Fruit fly (Drosophila melanogaster) whole organism: ENCODE results near the gene CG9727.

Experiments
- CG8478 ChIP-seq: fragments of >200 bp; optimal IDR thresholded peaks from 2 replicates; lab custom pipeline; 2018; ENCODE audit warnings: inconsistent platforms
- Dll ChIP-seq: fragments of >200 bp; optimal IDR thresholded peaks from 2 replicates; lab custom pipeline; 2017
- EcR ChIP-seq, 2 experiments: fragments of >200 bp; optimal IDR thresholded peaks; 2 replicates each; lab custom pipeline; 2017; ENCODE audit warnings: missing biosample characterization in 2 of 2, missing genetic modification characterization in 2 of 2, missing genetic modification reagents in 2 of 2
- pan ChIP-seq: fragments of >200 bp; optimal IDR thresholded peaks from 2 replicates; lab custom pipeline; 2017
- psq ChIP-seq: fragments of >200 bp; optimal IDR thresholded peaks from 2 replicates; lab custom pipeline; 2017
- usp ChIP-seq: fragments of >200 bp; optimal IDR thresholded peaks from 2 replicates; lab custom pipeline; 2017; ENCODE audit warnings: missing biosample characterization, missing genetic modification characterization, mixed read lengths

DNA sequence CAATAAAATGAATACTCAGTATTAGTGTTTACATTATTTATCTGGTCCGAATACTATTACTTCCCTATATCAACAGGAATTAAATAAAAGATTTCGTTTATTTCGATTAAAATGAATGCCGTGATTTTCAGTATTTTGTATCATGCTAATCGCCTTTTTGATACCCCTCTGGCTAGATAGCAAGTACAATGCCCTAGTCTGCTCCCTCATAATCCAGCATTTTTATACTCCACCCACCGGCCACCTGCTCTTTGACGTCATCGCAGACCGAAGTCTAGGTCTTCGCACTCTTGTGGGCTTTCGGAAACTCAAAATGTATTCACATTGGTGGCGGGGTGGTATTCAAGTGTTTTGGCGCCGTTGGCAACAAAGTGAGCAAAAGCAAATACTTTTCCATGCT lies 52.8 kb downstream of the CG9727 start:
- TF ChIP-seq pan (lab: Kevin White, UChicago) (no peak), CG8478 (lab: Kevin White, UChicago) (no peak), EcR (GFP tag; optimal IDR thresholded peaks at IDR 0.05; lab: Kevin White, UChicago) (no peak), psq (lab: Kevin White, UChicago) (no peak), usp (GFP tag; lab: Kevin White, UChicago) (no peak), Dll (lab: Kevin White, UChicago) (no peak)
